Worm (Caenorhabditis elegans): ENCODE results near the gene K01D12.10.

DNA sequence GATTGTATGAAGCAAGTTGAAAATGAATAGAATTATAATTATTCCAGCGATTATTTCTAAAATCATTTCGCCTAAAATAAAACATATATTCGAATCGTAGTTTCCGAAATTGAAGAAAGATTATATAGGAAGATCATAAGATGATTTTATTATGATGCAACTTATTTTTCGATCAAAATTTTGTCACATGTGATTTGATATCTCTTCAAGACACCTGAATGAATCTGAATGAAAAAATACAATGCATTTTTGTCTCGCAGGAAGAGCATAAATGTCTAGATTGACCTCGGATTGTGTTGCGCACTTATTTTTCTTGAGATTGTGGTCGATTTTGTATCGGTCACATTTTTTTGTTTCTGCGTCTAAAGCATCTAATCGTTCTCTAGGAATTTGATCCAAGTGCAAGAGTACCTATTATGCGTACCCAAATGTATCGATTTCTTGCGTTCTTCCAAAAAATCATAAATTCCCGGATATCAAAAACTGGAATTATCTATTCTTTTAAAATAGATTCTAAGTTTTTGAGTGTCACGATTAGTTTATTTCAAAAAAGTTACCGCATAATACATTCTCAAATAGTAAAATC lies 4.5 kb downstream of the K01D12.10 start, which contains the start of gene hrg-2:
- TF ChIP-seq dao-5 (tag; optimal IDR thresholded peaks at IDR 0.05) (no peak), W03F9.2 (tag; optimal IDR thresholded peaks at IDR 0.05) (no peak)

Measured in whole organism, L4/young adult.